Fruit fly (Drosophila melanogaster) whole organism, adult: Measurements from ENCODE around the gene rols.

Source experiments
- CG11617 ChIP-seq: fragments of 200-800 bp; sonication (Bioruptor generic); optimal IDR thresholded peaks from 2 replicates; lab custom pipeline; 2017; ENCODE audit warnings: mild to moderate bottlenecking, missing biosample characterization, missing genetic modification reagents, missing genetic modification characterization
- CG12768 ChIP-seq: fragments of 200-800 bp; sonication (Bioruptor generic); optimal IDR thresholded peaks from 2 replicates; lab custom pipeline; 2017; ENCODE audit warnings: missing biosample characterization, missing genetic modification characterization, mild to moderate bottlenecking, moderate library complexity, missing genetic modification reagents
- CG14711 ChIP-seq: fragments of 200-800 bp; sonication (Bioruptor generic); optimal IDR thresholded peaks from 2 replicates; lab custom pipeline; 2018; ENCODE audit warnings: missing biosample characterization, mild to moderate bottlenecking, missing genetic modification characterization, moderate library complexity
- CG1620 ChIP-seq: fragments of 200-800 bp; sonication (Bioruptor generic); optimal IDR thresholded peaks from 2 replicates; lab custom pipeline; 2016; ENCODE audit warnings: missing biosample characterization, missing genetic modification characterization
- CG33017 ChIP-seq: fragments of 200-800 bp; sonication (Bioruptor generic); optimal IDR thresholded peaks from 2 replicates; lab custom pipeline; 2018; ENCODE audit warnings: missing biosample characterization, mild to moderate bottlenecking, missing genetic modification characterization, moderate library complexity
- CG5204 ChIP-seq: fragments of 200-800 bp; sonication (Bioruptor generic); optimal IDR thresholded peaks from 2 replicates; lab custom pipeline; 2016; ENCODE audit warnings: missing biosample characterization, missing genetic modification characterization
- CG7045 ChIP-seq: fragments of 200-800 bp; sonication (Bioruptor generic); optimal IDR thresholded peaks from 2 replicates; lab custom pipeline; 2017; ENCODE audit warnings: missing biosample characterization, mild to moderate bottlenecking, missing genetic modification characterization
- CG7101 ChIP-seq: fragments of 200-800 bp; sonication (Bioruptor generic); optimal IDR thresholded peaks from 2 replicates; lab custom pipeline; 2018; ENCODE audit warnings: missing biosample characterization, mild to moderate bottlenecking, missing genetic modification characterization, moderate library complexity
- Clk ChIP-seq: fragments of 200-800 bp; sonication (Bioruptor generic); optimal IDR thresholded peaks from 2 replicates; lab custom pipeline; 2017; ENCODE audit warnings: missing biosample characterization, missing genetic modification characterization
- Crg-1 ChIP-seq: fragments of 200-800 bp; sonication (Bioruptor generic); optimal IDR thresholded peaks from 2 replicates; lab custom pipeline; 2016; ENCODE audit warnings: missing biosample characterization, missing genetic modification characterization
- Hr96 ChIP-seq: fragments of 200-800 bp; sonication (Bioruptor generic); optimal IDR thresholded peaks from 2 replicates; lab custom pipeline; 2016; ENCODE audit warnings: missing biosample characterization, missing genetic modification characterization
- Mnt ChIP-seq: fragments of 200-800 bp; sonication (Bioruptor generic); optimal IDR thresholded peaks from 2 replicates; lab custom pipeline; 2016; ENCODE audit warnings: missing biosample characterization, mild to moderate bottlenecking, missing genetic modification characterization
- bab1 ChIP-seq: fragments of 200-800 bp; sonication (Bioruptor generic); optimal IDR thresholded peaks from 3 replicates; lab custom pipeline; 2019; ENCODE audit warnings: missing biosample characterization, mild to moderate bottlenecking, missing genetic modification characterization, moderate library complexity
- cic ChIP-seq: fragments of 200-800 bp; sonication (Bioruptor generic); optimal IDR thresholded peaks from 2 replicates; lab custom pipeline; 2017; ENCODE audit warnings: missing biosample characterization, mild to moderate bottlenecking, missing genetic modification characterization, moderate library complexity
- cnc ChIP-seq, 2 experiments: fragments of >200 bp; optimal IDR thresholded peaks; 2 replicates each; lab custom pipeline; 2017
- kay ChIP-seq: fragments of 200-800 bp; sonication (Bioruptor generic); peaks from one replicate; lab custom pipeline; 2016; ENCODE audit warnings: missing biosample characterization, missing genetic modification characterization, borderline replicate concordance
- ovo ChIP-seq: fragments of 200-800 bp; sonication (Bioruptor generic); optimal IDR thresholded peaks from 2 replicates; lab custom pipeline; 2016; ENCODE audit warnings: missing biosample characterization, missing genetic modification characterization
- pad ChIP-seq: fragments of 200-800 bp; sonication (Bioruptor generic); optimal IDR thresholded peaks from 3 replicates; lab custom pipeline; 2017; ENCODE audit warnings: missing biosample characterization, missing genetic modification characterization, mild to moderate bottlenecking, moderate library complexity, missing genetic modification reagents
- tj ChIP-seq: fragments of 200-800 bp; sonication (Bioruptor generic); optimal IDR thresholded peaks from 3 replicates; lab custom pipeline; 2017; ENCODE audit warnings: missing biosample characterization, mild to moderate bottlenecking, missing genetic modification characterization, moderate library complexity
- toe ChIP-seq: fragments of 200-800 bp; sonication (Bioruptor generic); optimal IDR thresholded peaks from 2 replicates; lab custom pipeline; 2016; ENCODE audit warnings: missing biosample characterization, missing genetic modification characterization

The rols gene

dm6 chr3L:12079319-12079933 is 14.8 kb upstream of the rols start:
- TF ChIP-seq toe (GFP tag; lab: Kevin White, UChicago) (no peak), pad (GFP tag; lab: Kevin White, UChicago) (no peak), Crg-1 (GFP tag; lab: Kevin White, UChicago) (no peak), CG7101 (tag; lab: Kevin White, UChicago) (no peak), Clk (GFP tag; lab: Kevin White, UChicago) (no peak), CG1620 (GFP tag; lab: Kevin White, UChicago) (no peak), bab1 (GFP tag; lab: Kevin White, UChicago) (no peak), CG5204 (GFP tag; lab: Kevin White, UChicago) (no peak), kay (GFP tag; lab: Kevin White, UChicago) (no peak), ovo (GFP tag; lab: Kevin White, UChicago) (no peak), Hr96 (GFP tag; lab: Kevin White, UChicago) (no peak), CG33017 (no peak), tj (GFP tag; lab: Kevin White, UChicago) (no peak), Mnt (GFP tag; lab: Kevin White, UChicago) (no peak), CG12768 (GFP tag; lab: Kevin White, UChicago) (no peak)

DNA sequence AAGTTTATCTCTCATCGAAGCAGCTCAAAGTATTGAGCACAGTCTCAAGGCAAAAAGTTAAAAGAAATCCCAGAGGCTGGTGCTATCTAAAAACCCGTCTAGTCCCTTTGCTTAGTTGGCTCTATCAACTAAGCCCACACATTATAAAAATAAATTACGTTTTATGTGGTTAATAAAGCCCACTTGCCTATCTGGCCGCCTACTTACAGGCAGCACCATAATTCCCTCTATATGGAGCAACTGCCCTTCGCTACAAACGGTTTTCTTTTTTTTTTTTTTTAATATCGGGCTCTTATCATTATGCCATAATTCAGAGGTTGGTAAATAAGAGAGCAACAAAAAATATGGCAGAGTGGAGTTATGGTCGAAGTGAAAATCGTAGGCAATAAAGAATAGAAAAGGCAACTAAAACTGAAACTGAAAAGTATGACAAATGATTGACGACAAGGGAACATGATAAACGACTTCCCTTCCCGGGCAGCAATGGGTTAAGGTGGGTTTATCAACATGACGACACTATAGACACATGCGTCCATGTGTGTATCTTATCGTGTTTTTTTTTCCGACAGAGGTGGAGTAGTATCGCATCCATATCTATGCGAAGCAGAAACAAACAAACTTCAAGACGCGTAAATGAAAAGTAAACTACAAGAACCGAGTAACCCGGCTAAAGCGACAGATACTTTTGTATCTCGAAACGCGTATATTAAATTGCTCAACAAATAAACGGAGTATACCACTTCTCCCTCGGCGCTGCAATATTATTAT is 14.1 kb upstream of the rols start:
- no peak for TF ChIP-seq kay (GFP tag; lab: Kevin White, UChicago)
- TF ChIP-seq Crg-1 (GFP tag; lab: Kevin White, UChicago): no peak
- TF ChIP-seq cic (GFP tag; lab: Kevin White, UChicago): peak; percentile 11
- no peak for TF ChIP-seq tj (GFP tag; lab: Kevin White, UChicago)
- no peak for TF ChIP-seq Clk (GFP tag; lab: Kevin White, UChicago)
- TF ChIP-seq bab1 (GFP tag; lab: Kevin White, UChicago): no peak
- TF ChIP-seq Mnt (GFP tag; lab: Kevin White, UChicago): peak; percentile 14
- TF ChIP-seq CG1620 (GFP tag; lab: Kevin White, UChicago): no peak
- TF ChIP-seq CG7045 (GFP tag; lab: Kevin White, UChicago): peak; percentile 29
- TF ChIP-seq CG14711 (tag; lab: Kevin White, UChicago): no peak
- no peak for TF ChIP-seq ovo (GFP tag; lab: Kevin White, UChicago)
- no peak for TF ChIP-seq CG12768 (GFP tag; lab: Kevin White, UChicago)
- TF ChIP-seq CG5204 (GFP tag; lab: Kevin White, UChicago): peak; percentile 37
- no peak for TF ChIP-seq cnc (optimal IDR thresholded peaks at IDR 0.05; lab: Kevin White, UChicago)
- TF ChIP-seq CG11617 (GFP tag; lab: Kevin White, UChicago): no peak
- TF ChIP-seq CG7101 (tag; lab: Kevin White, UChicago): peak; percentile 4
- no peak for TF ChIP-seq Hr96 (GFP tag; lab: Kevin White, UChicago)
- TF ChIP-seq pad (GFP tag; lab: Kevin White, UChicago): no peak
- TF ChIP-seq CG33017: peak; percentile 63
- TF ChIP-seq toe (GFP tag; lab: Kevin White, UChicago): peak; percentile 6

- TF ChIP-seq kay (GFP tag; lab: Kevin White, UChicago): peak; percentile 27
- TF ChIP-seq Hr96 (GFP tag; lab: Kevin White, UChicago): no peak
Observed at dm6 chr3L:12077953-12078352, 13.3 kb upstream of the rols start.

- TF ChIP-seq CG1620 (GFP tag; lab: Kevin White, UChicago) (peak; percentile 14), bab1 (GFP tag; lab: Kevin White, UChicago) (peak; percentile 20), tj (GFP tag; lab: Kevin White, UChicago) (peak; percentile 86), cnc (optimal IDR thresholded peaks at IDR 0.05; lab: Kevin White, UChicago) (peak in 1 of 2 experiments; percentile 10), CG7101 (tag; lab: Kevin White, UChicago) (peak; percentile 63), CG5204 (GFP tag; lab: Kevin White, UChicago) (no peak), Mnt (GFP tag; lab: Kevin White, UChicago) (no peak), Clk (GFP tag; lab: Kevin White, UChicago) (no peak), CG11617 (GFP tag; lab: Kevin White, UChicago) (peak; percentile 49), Hr96 (GFP tag; lab: Kevin White, UChicago) (no peak), kay (GFP tag; lab: Kevin White, UChicago) (peak; percentile 64), CG7045 (GFP tag; lab: Kevin White, UChicago) (no peak), CG14711 (tag; lab: Kevin White, UChicago) (peak; percentile 62), pad (GFP tag; lab: Kevin White, UChicago) (peak; percentile 26), CG12768 (GFP tag; lab: Kevin White, UChicago) (no peak), cic (GFP tag; lab: Kevin White, UChicago) (no peak)
Observed at dm6 chr3L:12077348-12077747, 12.7 kb upstream of the rols start.

dm6 chr3L:12076312-12076711 is 11.7 kb upstream of the rols start:
- no peak for TF ChIP-seq CG14711 (tag; lab: Kevin White, UChicago)
- no peak for TF ChIP-seq toe (GFP tag; lab: Kevin White, UChicago)
- no peak for TF ChIP-seq CG7101 (tag; lab: Kevin White, UChicago)
- no peak for TF ChIP-seq ovo (GFP tag; lab: Kevin White, UChicago)
- TF ChIP-seq cnc (optimal IDR thresholded peaks at IDR 0.05; lab: Kevin White, UChicago): no peak
- no peak for TF ChIP-seq Mnt (GFP tag; lab: Kevin White, UChicago)
- no peak for TF ChIP-seq pad (GFP tag; lab: Kevin White, UChicago)
- no peak for TF ChIP-seq bab1 (GFP tag; lab: Kevin White, UChicago)
- no peak for TF ChIP-seq CG7045 (GFP tag; lab: Kevin White, UChicago)
- TF ChIP-seq CG12768 (GFP tag; lab: Kevin White, UChicago): no peak
- no peak for TF ChIP-seq CG5204 (GFP tag; lab: Kevin White, UChicago)
- TF ChIP-seq CG1620 (GFP tag; lab: Kevin White, UChicago): no peak
- TF ChIP-seq cic (GFP tag; lab: Kevin White, UChicago): no peak
- no peak for TF ChIP-seq Crg-1 (GFP tag; lab: Kevin White, UChicago)
- TF ChIP-seq CG33017: no peak
- no peak for TF ChIP-seq Clk (GFP tag; lab: Kevin White, UChicago)
- no peak for TF ChIP-seq Hr96 (GFP tag; lab: Kevin White, UChicago)
- TF ChIP-seq tj (GFP tag; lab: Kevin White, UChicago): no peak
- no peak for TF ChIP-seq kay (GFP tag; lab: Kevin White, UChicago)
